Fruit fly (Drosophila melanogaster) whole organism, embryonic: ENCODE data around the gene CG11898.

Experiments used
- Bteb2 ChIP-seq: fragments of 200-800 bp; sonication (Bioruptor generic); optimal IDR thresholded peaks from 2 replicates; lab custom pipeline; 2016; ENCODE audit warnings: missing biosample characterization, missing genetic modification characterization
- CG10267 ChIP-seq: fragments of 200-800 bp; sonication (Bioruptor generic); optimal IDR thresholded peaks from 2 replicates; lab custom pipeline; 2018; ENCODE audit warnings: missing biosample characterization, mild to moderate bottlenecking, missing genetic modification characterization, moderate library complexity
- CG15073 ChIP-seq: fragments of 200-800 bp; sonication (Bioruptor generic); optimal IDR thresholded peaks from 2 replicates; lab custom pipeline; 2016; ENCODE audit warnings: missing biosample characterization, missing genetic modification characterization
- CG15269 ChIP-seq: fragments of 200-800 bp; sonication (Bioruptor generic); optimal IDR thresholded peaks from 2 replicates; lab custom pipeline; 2018; ENCODE audit warnings: missing biosample characterization, mild to moderate bottlenecking, missing genetic modification characterization, moderate library complexity
- CG15514 ChIP-seq: fragments of 200-800 bp; sonication (Bioruptor generic); optimal IDR thresholded peaks from 3 replicates; lab custom pipeline; 2017; ENCODE audit warnings: missing biosample characterization, missing genetic modification characterization, mild to moderate bottlenecking, moderate library complexity, missing genetic modification reagents
- CG17829 ChIP-seq: fragments of 200-800 bp; optimal IDR thresholded peaks from 2 replicates; lab custom pipeline; 2019; ENCODE audit warnings: missing biosample characterization, mild to moderate bottlenecking, missing genetic modification characterization, moderate library complexity
- CG18262 ChIP-seq: fragments of 200-800 bp; optimal IDR thresholded peaks from 3 replicates; lab custom pipeline; 2019; ENCODE audit warnings: missing biosample characterization, mild to moderate bottlenecking, missing genetic modification characterization, moderate library complexity
- CG18619 ChIP-seq: fragments of 200-800 bp; sonication (Bioruptor generic); optimal IDR thresholded peaks from 3 replicates; lab custom pipeline; 2017; ENCODE audit warnings: missing biosample characterization, mild to moderate bottlenecking, missing genetic modification characterization
- CG2120 ChIP-seq: fragments of 200-800 bp; sonication (Bioruptor generic); optimal IDR thresholded peaks from 3 replicates; lab custom pipeline; 2016; ENCODE audit warnings: missing biosample characterization, missing genetic modification characterization
- CG2678 ChIP-seq: fragments of 200-800 bp; sonication (Bioruptor generic); optimal IDR thresholded peaks from 3 replicates; lab custom pipeline; 2019; ENCODE audit warnings: missing biosample characterization, mild to moderate bottlenecking, missing genetic modification characterization, moderate library complexity
- CG3163 ChIP-seq: fragments of 200-800 bp; sonication (Bioruptor generic); optimal IDR thresholded peaks from 3 replicates; lab custom pipeline; 2016; ENCODE audit warnings: missing biosample characterization, missing genetic modification characterization
- CG3847 ChIP-seq: fragments of 200-800 bp; sonication (Bioruptor generic); IDR thresholded peaks from 2 replicates; pipeline ENCODE4 v1.3.6; 2022; ENCODE audit warnings: missing biosample characterization, missing genetic modification characterization
- CG42726 ChIP-seq: fragments of 200-800 bp; sonication (Bioruptor generic); IDR thresholded peaks from 2 replicates; pipeline ENCODE4 v1.3.6; 2022; ENCODE audit warnings: missing biosample characterization, missing genetic modification characterization; ENCODE audit not compliant: partially characterized antibody
- CG6791 ChIP-seq: fragments of 200-800 bp; sonication (Bioruptor generic); IDR thresholded peaks from 3 replicates; pipeline ENCODE4 v1.3.6; 2022; ENCODE audit warnings: missing biosample characterization, missing genetic modification characterization; ENCODE audit not compliant: partially characterized antibody
- CG6813 ChIP-seq: fragments of 200-800 bp; sonication (Bioruptor generic); optimal IDR thresholded peaks from 2 replicates; lab custom pipeline; 2017; ENCODE audit warnings: missing biosample characterization, missing genetic modification characterization, mild to moderate bottlenecking, moderate library complexity, missing genetic modification reagents
- CG7839 ChIP-seq: fragments of 200-800 bp; sonication (Bioruptor generic); optimal IDR thresholded peaks from 3 replicates; lab custom pipeline; 2018; ENCODE audit warnings: missing biosample characterization, mild to moderate bottlenecking, missing genetic modification characterization, moderate library complexity
- CG7987 ChIP-seq: fragments of 200-800 bp; sonication (Bioruptor generic); optimal IDR thresholded peaks from 2 replicates; lab custom pipeline; 2018; ENCODE audit warnings: missing biosample characterization, mild to moderate bottlenecking, missing genetic modification characterization, moderate library complexity
- CHES-1-like ChIP-seq: fragments of 200-800 bp; sonication (Bioruptor generic); optimal IDR thresholded peaks from 2 replicates; lab custom pipeline; 2016; ENCODE audit warnings: missing biosample characterization, missing genetic modification characterization
- CoRest ChIP-seq: fragments of 200-800 bp; sonication (Bioruptor generic); optimal IDR thresholded peaks from 3 replicates; lab custom pipeline; 2018; ENCODE audit warnings: missing biosample characterization, mild to moderate bottlenecking, missing genetic modification characterization, moderate library complexity
- Dad ChIP-seq: fragments of 200-800 bp; sonication (Bioruptor generic); optimal IDR thresholded peaks from 3 replicates; lab custom pipeline; 2016; ENCODE audit warnings: missing biosample characterization, missing genetic modification characterization
- Doc3 ChIP-seq: fragments of 200-800 bp; sonication (Bioruptor generic); IDR thresholded peaks from 3 replicates; pipeline ENCODE4 v1.3.6; 2022; ENCODE audit warnings: missing biosample characterization, missing genetic modification characterization; ENCODE audit not compliant: partially characterized antibody
- Ets65A ChIP-seq: fragments of 200-800 bp; sonication (Bioruptor generic); peaks from one replicate; lab custom pipeline; 2016; ENCODE audit warnings: missing biosample characterization, missing genetic modification characterization
- MESR4 ChIP-seq: fragments of 200-800 bp; sonication (Bioruptor generic); optimal IDR thresholded peaks from 2 replicates; lab custom pipeline; 2018; ENCODE audit warnings: missing biosample characterization, mild to moderate bottlenecking, missing genetic modification characterization, moderate library complexity
- Myb ChIP-seq: fragments of 200-800 bp; sonication (Bioruptor generic); optimal IDR thresholded peaks from 2 replicates; lab custom pipeline; 2016; ENCODE audit warnings: missing biosample characterization, missing genetic modification characterization
- Pdp1 ChIP-seq, 2 experiments: fragments of 200-800 bp; sonication (Bioruptor generic); optimal IDR thresholded peaks; 3 replicates each; lab custom pipeline; 2016; ENCODE audit warnings: missing biosample characterization in 2 of 2, missing genetic modification characterization in 2 of 2, mild to moderate bottlenecking in 1 of 2, moderate library complexity in 1 of 2
- Rfx ChIP-seq: fragments of 200-800 bp; sonication (Bioruptor generic); IDR thresholded peaks from 2 replicates; pipeline ENCODE4 v1.3.6; 2022; ENCODE audit warnings: missing biosample characterization, missing genetic modification characterization
- Xbp1 ChIP-seq: fragments of 200-800 bp; sonication (Bioruptor generic); optimal IDR thresholded peaks from 3 replicates; lab custom pipeline; 2016; ENCODE audit warnings: missing biosample characterization, mild to moderate bottlenecking, missing genetic modification characterization
- amos ChIP-seq: fragments of 200-800 bp; sonication (Bioruptor generic); IDR thresholded peaks from 2 replicates; pipeline ENCODE4 v1.3.6; 2022; ENCODE audit warnings: missing biosample characterization, missing genetic modification characterization; ENCODE audit not compliant: partially characterized antibody
- ara ChIP-seq: fragments of 200-800 bp; sonication (Bioruptor generic); IDR thresholded peaks from 2 replicates; pipeline ENCODE4 v1.3.6; 2022; ENCODE audit warnings: missing biosample characterization, missing genetic modification characterization
- gce ChIP-seq: fragments of 200-800 bp; sonication (Bioruptor generic); IDR thresholded peaks from 3 replicates; pipeline ENCODE4 v1.3.6; 2022; ENCODE audit warnings: missing biosample characterization, missing genetic modification characterization
- gcm ChIP-seq: fragments of 200-800 bp; sonication (Bioruptor generic); optimal IDR thresholded peaks from 2 replicates; lab custom pipeline; 2019; ENCODE audit warnings: missing biosample characterization, mild to moderate bottlenecking, missing genetic modification characterization, moderate library complexity
- grau ChIP-seq: fragments of 200-800 bp; optimal IDR thresholded peaks from 3 replicates; lab custom pipeline; 2019; ENCODE audit warnings: missing biosample characterization, mild to moderate bottlenecking, missing genetic modification characterization, moderate library complexity
- hb ChIP-seq: fragments of 200-800 bp; sonication (Bioruptor generic); IDR thresholded peaks from 3 replicates; pipeline ENCODE4 v1.3.6; 2022; ENCODE audit warnings: missing biosample characterization, missing genetic modification characterization; ENCODE audit not compliant: partially characterized antibody
- hbn ChIP-seq: fragments of 200-800 bp; sonication (Bioruptor generic); IDR thresholded peaks from 2 replicates; pipeline ENCODE4 v1.3.6; 2022; ENCODE audit warnings: missing biosample characterization, missing genetic modification characterization; ENCODE audit not compliant: partially characterized antibody
- hkb ChIP-seq, 2 experiments: fragments of 200-800 bp in 1 of 2; fragments of >200 bp in 1 of 2; sonication (Bioruptor generic) in 1 of 2; IDR thresholded peaks in 1 of 2; optimal IDR thresholded peaks in 1 of 2; 2 replicates each; pipeline versions ENCODE4 v1.3.6 to Lab custom; 2017 to 2022; ENCODE audit warnings: missing biosample characterization in 1 of 2, missing genetic modification characterization in 1 of 2
- inv ChIP-seq: fragments of 200-800 bp; sonication (Bioruptor generic); IDR thresholded peaks from 2 replicates; pipeline ENCODE4 v1.3.6; 2022; ENCODE audit warnings: missing biosample characterization, missing genetic modification characterization; ENCODE audit not compliant: partially characterized antibody
- lilli ChIP-seq: fragments of 200-800 bp; sonication (Bioruptor generic); optimal IDR thresholded peaks from 3 replicates; lab custom pipeline; 2016; ENCODE audit warnings: missing biosample characterization, missing genetic modification characterization
- nmo ChIP-seq: fragments of 200-800 bp; sonication (Bioruptor generic); optimal IDR thresholded peaks from 2 replicates; lab custom pipeline; 2018; ENCODE audit warnings: missing biosample characterization, mild to moderate bottlenecking, missing genetic modification characterization, moderate library complexity
- phol ChIP-seq: fragments of 200-800 bp; sonication (Bioruptor generic); optimal IDR thresholded peaks from 3 replicates; lab custom pipeline; 2018; ENCODE audit warnings: missing biosample characterization, mild to moderate bottlenecking, missing genetic modification characterization, moderate library complexity
- row ChIP-seq: fragments of 200-800 bp; sonication (Bioruptor generic); IDR thresholded peaks from 3 replicates; pipeline ENCODE4 v1.3.6; 2022; ENCODE audit warnings: missing biosample characterization, missing genetic modification characterization
- schlank ChIP-seq: fragments of 200-800 bp; sonication (Bioruptor generic); optimal IDR thresholded peaks from 2 replicates; lab custom pipeline; 2018; ENCODE audit warnings: missing biosample characterization, mild to moderate bottlenecking, missing genetic modification characterization
- sna ChIP-seq: fragments of 200-800 bp; sonication (Bioruptor generic); IDR thresholded peaks from 2 replicates; pipeline ENCODE4 v1.3.6; 2022; ENCODE audit warnings: missing biosample characterization, missing genetic modification characterization; ENCODE audit not compliant: partially characterized antibody
- stwl ChIP-seq: fragments of 200-800 bp; sonication (Bioruptor generic); optimal IDR thresholded peaks from 3 replicates; lab custom pipeline; 2018; ENCODE audit warnings: missing biosample characterization, mild to moderate bottlenecking, missing genetic modification characterization, moderate library complexity
- sug ChIP-seq: fragments of 200-800 bp; optimal IDR thresholded peaks from 2 replicates; lab custom pipeline; 2019; ENCODE audit warnings: missing biosample characterization, mild to moderate bottlenecking, missing genetic modification characterization, moderate library complexity
- trem ChIP-seq: fragments of 200-800 bp; optimal IDR thresholded peaks from 3 replicates; lab custom pipeline; 2019; ENCODE audit warnings: missing biosample characterization, mild to moderate bottlenecking, missing genetic modification characterization, moderate library complexity
- vnd ChIP-seq: fragments of 200-800 bp; sonication (Bioruptor generic); IDR thresholded peaks from 3 replicates; pipeline ENCODE4 v1.3.6; 2022; ENCODE audit warnings: missing biosample characterization, missing genetic modification characterization; ENCODE audit not compliant: partially characterized antibody
- zen2 ChIP-seq: fragments of 200-800 bp; sonication (Bioruptor generic); IDR thresholded peaks from 3 replicates; pipeline ENCODE4 v1.3.6; 2022; ENCODE audit warnings: missing biosample characterization, missing genetic modification characterization; ENCODE audit not compliant: partially characterized antibody

CG11898 gene

dm6 chr3R:29116167-29116725, 49.2 kb upstream of the CG11898 start, which contains the start of gene Atg14 (continued):
- peak; percentile 95 for TF ChIP-seq hb
- peak; percentile 30; the same call in 1 of the 2 replicates for TF ChIP-seq CG3847 (GFP tag; lab: Robert Waterston, UW)
- TF ChIP-seq CG15269 (tag; lab: Kevin White, UChicago) = no peak
- no peak for TF ChIP-seq ara (GFP tag; lab: Robert Waterston, UW)
- peak; percentile 58; the same call in 1 of the 2 replicates for TF ChIP-seq CG42726 (GFP tag; lab: Robert Waterston, UW)
- TF ChIP-seq lilli (GFP tag; lab: Kevin White, UChicago) = peak; percentile 22
- peak; percentile 4 for TF ChIP-seq CHES-1-like
- peak; percentile 12 for TF ChIP-seq CG7839 (tag; lab: Kevin White, UChicago)
- TF ChIP-seq CG2678 (tag; lab: Kevin White, UChicago) = peak; percentile 19
- TF ChIP-seq nmo (GFP tag; lab: Kevin White, UChicago) = peak; percentile 20
- TF ChIP-seq phol (tag; lab: Kevin White, UChicago) = peak; percentile 41
- TF ChIP-seq gcm = peak; percentile 4
- TF ChIP-seq inv (GFP tag; lab: Robert Waterston, UW) = peak; percentile 79
- TF ChIP-seq amos = peak; percentile 92
- TF ChIP-seq MESR4 (GFP tag; lab: Kevin White, UChicago) = peak; percentile 66
- TF ChIP-seq Ets65A = peak; percentile 35
- TF ChIP-seq zen2 (GFP tag; lab: Robert Waterston, UW) = peak; percentile 92
- TF ChIP-seq CG6791 (GFP tag; lab: Robert Waterston, UW) = peak; percentile 95
- peak; percentile 34 for TF ChIP-seq CG17829 (tag; lab: Kevin White, UChicago)
- TF ChIP-seq Doc3 (GFP tag; lab: Robert Waterston, UW) = peak; percentile 88
- TF ChIP-seq CG15514 = peak; percentile 47
- TF ChIP-seq stwl = peak; percentile 75
- peak; percentile 59 for TF ChIP-seq CG2120
- TF ChIP-seq CG6813 (GFP tag; lab: Kevin White, UChicago) = no peak
- TF ChIP-seq vnd = peak; percentile 92
- TF ChIP-seq gce (GFP tag; lab: Robert Waterston, UW) = no peak
- no peak; the same call in 2 of the 3 replicates for TF ChIP-seq row (GFP tag; lab: Robert Waterston, UW)
- TF ChIP-seq hkb (optimal IDR thresholded peaks at IDR 0.05; lab: Kevin White, UChicago) = no peak
- TF ChIP-seq hkb (GFP tag; IDR thresholded peaks at IDR 0.05; lab: Robert Waterston, UW) = 0 out of 2 replicates have a peak, but pooled peaks have one; percentile 20
- TF ChIP-seq Dad (GFP tag; lab: Kevin White, UChicago) = peak; percentile 6
- no peak for TF ChIP-seq schlank (tag; lab: Kevin White, UChicago)
- peak; percentile 15 for TF ChIP-seq Xbp1 (GFP tag; lab: Kevin White, UChicago)
- no peak for TF ChIP-seq Bteb2 (GFP tag; lab: Kevin White, UChicago)
- peak; percentile 92 for TF ChIP-seq hbn (GFP tag; lab: Robert Waterston, UW)
- peak in 1 of 2 experiments; percentile 52 for TF ChIP-seq Pdp1 (GFP tag; optimal IDR thresholded peaks at IDR 0.05; lab: Kevin White, UChicago)
- peak; percentile 35 for TF ChIP-seq grau (tag; lab: Kevin White, UChicago)
- peak; percentile 5 for TF ChIP-seq CG18262 (tag; lab: Kevin White, UChicago)
- TF ChIP-seq CG18619 (GFP tag; lab: Kevin White, UChicago) = no peak
- TF ChIP-seq Myb (GFP tag; lab: Kevin White, UChicago) = peak; percentile 1
- TF ChIP-seq trem = peak; percentile 83
- TF ChIP-seq CoRest (tag; lab: Kevin White, UChicago) = peak; percentile 34
- peak; percentile 97 for TF ChIP-seq sna
- TF ChIP-seq Rfx (GFP tag; lab: Robert Waterston, UW) = peak; percentile 41; the same call in 1 of the 2 replicates
- peak; percentile 99 for TF ChIP-seq CG10267 (tag; lab: Kevin White, UChicago)
- no peak for TF ChIP-seq CG15073
- peak; percentile 28 for TF ChIP-seq sug (tag; lab: Kevin White, UChicago)
- TF ChIP-seq CG3163 (GFP tag; lab: Kevin White, UChicago) = no peak
- no peak for TF ChIP-seq CG7987 (GFP tag; lab: Kevin White, UChicago)
